Fruit fly (Drosophila melanogaster) S2 (cell line): ENCODE measurements around the gene CCT2.

Source experiments
- CG8478 ChIP-seq: fragments of >200 bp; optimal IDR thresholded peaks from 2 replicates; lab custom pipeline; 2018
- CTCF ChIP-seq, 2 experiments: fragments of >200 bp; optimal IDR thresholded peaks; 2 replicates each; lab custom pipeline; 2018

DNA sequence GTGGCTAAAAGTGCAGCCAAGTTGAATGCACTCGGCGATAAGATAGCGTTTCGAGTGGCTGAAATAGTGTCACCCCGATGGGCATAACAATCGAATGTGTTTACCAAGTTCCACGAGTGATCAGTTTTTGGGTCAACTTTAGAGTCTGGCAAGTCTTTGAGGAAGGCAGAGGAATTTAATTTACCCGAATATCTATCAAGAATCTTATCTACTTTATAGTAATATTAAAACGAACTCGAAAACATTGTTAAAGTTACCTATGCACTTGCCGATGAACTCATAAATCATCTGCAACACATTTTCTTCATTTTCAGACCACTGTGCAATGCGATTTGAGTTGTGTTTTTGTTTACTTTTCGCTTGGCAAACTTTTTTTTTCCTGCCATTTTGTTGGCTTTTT is 28.0 kb upstream of the CCT2 start:
- TF ChIP-seq CG8478 (lab: Kevin White, UChicago) (no peak), CTCF (optimal IDR thresholded peaks at IDR 0.05; lab: Kevin White, UChicago) (no peak)
